Fruit fly (Drosophila melanogaster): ENCODE results near the gene CG14109.

Gene CG14109

dm6 chr3L:13435170-13435727 lies 5.5 kb upstream of the CG14109 start, which contains the start of gene CG10713 (continued):
- TF ChIP-seq Deaf1 (tag; optimal IDR thresholded peaks at IDR 0.05) (peak; percentile 46), pita (GFP tag; optimal IDR thresholded peaks at IDR 0.05) (no peak), Meics (GFP tag; optimal IDR thresholded peaks at IDR 0.05) (no peak), CG3995 (GFP tag; optimal IDR thresholded peaks at IDR 0.05) (no peak), CG17612 (GFP tag; IDR thresholded peaks at IDR 0.05) (no peak), CG12769 (tag; optimal IDR thresholded peaks at IDR 0.05) (no peak), Ssrp (tag; optimal IDR thresholded peaks at IDR 0.05) (no peak), CG10565 (GFP tag; optimal IDR thresholded peaks at IDR 0.05) (no peak), bsh (GFP tag; optimal IDR thresholded peaks at IDR 0.05) (peak in 1 of 2 experiments; percentile 49), pho (GFP tag; optimal IDR thresholded peaks at IDR 0.05) (no peak), peb (GFP tag; IDR thresholded peaks at IDR 0.05) (no peak), grau (tag; optimal IDR thresholded peaks at IDR 0.05) (no peak), insv (GFP tag; optimal IDR thresholded peaks at IDR 0.05) (no peak), Sry-β (GFP tag; optimal IDR thresholded peaks at IDR 0.05) (no peak), CG32767 (GFP tag; IDR thresholded peaks at IDR 0.05) (peak; percentile 48; the same call in 1 of the 2 replicates), Hmr (GFP tag; optimal IDR thresholded peaks at IDR 0.05) (no peak), Sox100B (GFP tag; optimal IDR thresholded peaks at IDR 0.05) (no peak), dati (GFP tag; IDR thresholded peaks at IDR 0.05) (no peak), CG10366 (GFP tag; IDR thresholded peaks at IDR 0.05) (no peak), mirr (GFP tag; optimal IDR thresholded peaks at IDR 0.05) (no peak), sima (GFP tag; optimal IDR thresholded peaks at IDR 0.05) (no peak), Dip3 (GFP tag; optimal IDR thresholded peaks at IDR 0.05) (no peak), CG17385 (GFP tag; optimal IDR thresholded peaks at IDR 0.05) (no peak), bab2 (GFP tag; optimal IDR thresholded peaks at IDR 0.05) (no peak), CG2678 (tag; optimal IDR thresholded peaks at IDR 0.05) (no peak), Opbp (GFP tag; IDR thresholded peaks at IDR 0.05; ENCODE audit: partially characterized antibody) (0 out of 3 replicates have a peak, but pooled peaks have one; percentile 27), CG10543 (GFP tag; optimal IDR thresholded peaks at IDR 0.05) (no peak), Atf6 (GFP tag; IDR thresholded peaks at IDR 0.05) (peak; percentile 24; the same call in 1 of the 2 replicates), CG2202 (tag; optimal IDR thresholded peaks at IDR 0.05) (no peak), HLH3B (GFP tag; IDR thresholded peaks at IDR 0.05) (peak; percentile 18; the same call in 1 of the 2 replicates), pzg (GFP tag; optimal IDR thresholded peaks at IDR 0.05) (no peak), Hsf (GFP tag; optimal IDR thresholded peaks at IDR 0.05) (no peak), CG11696 (GFP tag; IDR thresholded peaks at IDR 0.05) (no peak), CG31365 (tag; optimal IDR thresholded peaks at IDR 0.05) (no peak), Chrac-16 (GFP tag; optimal IDR thresholded peaks at IDR 0.05) (no peak), Xbp1 (GFP tag; optimal IDR thresholded peaks at IDR 0.05) (no peak), Lhr (GFP tag; optimal IDR thresholded peaks at IDR 0.05) (no peak), en (GFP tag; optimal IDR thresholded peaks at IDR 0.05) (no peak), CG17359 (tag; optimal IDR thresholded peaks at IDR 0.05) (no peak), CG42726 (GFP tag; IDR thresholded peaks at IDR 0.05; ENCODE audit: partially characterized antibody) (no peak), CG11247 (GFP tag; IDR thresholded peaks at IDR 0.05) (no peak), ci (GFP tag; IDR thresholded peaks at IDR 0.05) (0 out of 3 replicates have a peak, but pooled peaks have one; percentile 8), CG4820 (GFP tag; optimal IDR thresholded peaks at IDR 0.05) (no peak), Bgb (GFP tag; IDR thresholded peaks at IDR 0.05; ENCODE audit: partially characterized antibody) (peak; percentile 40; the same call in 1 of the 2 replicates), Rx (GFP tag; IDR thresholded peaks at IDR 0.05) (no peak), Lpt (GFP tag; optimal IDR thresholded peaks at IDR 0.05) (no peak), abd-A (tag; optimal IDR thresholded peaks at IDR 0.05) (no peak), Aef1 (GFP tag; IDR thresholded peaks at IDR 0.05) (peak; percentile 29; the same call in 1 of the 3 replicates), CG10274 (GFP tag; optimal IDR thresholded peaks at IDR 0.05) (no peak), B-H1 (GFP tag; IDR thresholded peaks at IDR 0.05) (no peak), crol (GFP tag; IDR thresholded peaks at IDR 0.05) (peak; percentile 81)
